Worm (Caenorhabditis elegans) whole organism, L4 larva: ENCODE measurements around the gene srz-9.
"Not testable (repeated sequence)": the region's sequence is repeated elsewhere in the genome, so short reads cannot be mapped to it uniquely, and the experiment has no call there.

Experiments
- ama-1 ChIP-seq: fragments of 150-350 bp; optimal IDR thresholded peaks from 2 replicates; lab custom pipeline; 2014; ENCODE audit warnings: inconsistent platforms, mixed read lengths
- ceh-82 ChIP-seq: sonication (generic microtip); optimal IDR thresholded peaks from 2 replicates; lab custom pipeline; 2017; ENCODE audit warnings: missing biosample characterization, missing genetic modification characterization
- lin-15B ChIP-seq: fragments of 150-350 bp; sonication (generic microtip); optimal IDR thresholded peaks from 3 replicates; lab custom pipeline; 2014; ENCODE audit warnings: missing biosample characterization, missing genetic modification characterization
- lsy-2 ChIP-seq, 2 experiments: fragments of 150-350 bp in 1 of 2; sonication (generic microtip) in 1 of 2; optimal IDR thresholded peaks; 2 replicates each; lab custom pipeline; 2014 to 2017; ENCODE audit warnings: missing biosample characterization in 2 of 2, missing genetic modification characterization in 2 of 2
- mxl-3 ChIP-seq: fragments of 200-800 bp; sonication (Bioruptor generic); optimal IDR thresholded peaks from 2 replicates; lab custom pipeline; 2018; ENCODE audit warnings: mild to moderate bottlenecking, missing genetic modification characterization, missing compliant biosample characterization
- nhr-11 ChIP-seq: fragments of 150-350 bp; optimal IDR thresholded peaks from 2 replicates; lab custom pipeline; 2014; ENCODE audit warnings: missing biosample characterization, missing genetic modification characterization
- nhr-28 ChIP-seq: fragments of 150-350 bp; optimal IDR thresholded peaks from 2 replicates; lab custom pipeline; 2014; ENCODE audit warnings: missing biosample characterization, missing genetic modification characterization
- nhr-48 ChIP-seq: sonication (generic microtip); optimal IDR thresholded peaks from 2 replicates; lab custom pipeline; 2016; ENCODE audit warnings: mild to moderate bottlenecking, missing genetic modification characterization, missing compliant biosample characterization
- nhr-77 ChIP-seq: fragments of 150-350 bp; optimal IDR thresholded peaks from 2 replicates; lab custom pipeline; 2014; ENCODE audit warnings: missing biosample characterization, missing genetic modification characterization
- pha-4 ChIP-seq, 2 experiments: fragments of 150-350 bp in 1 of 2; fragments of 200-800 bp in 1 of 2; sonication (Bioruptor generic) in 1 of 2; IDR thresholded peaks in 1 of 2; optimal IDR thresholded peaks in 1 of 2; 2 replicates each; pipeline versions ENCODE4 v1.3.6 to Lab custom; 2014 to 2022; ENCODE audit warnings: missing genetic modification characterization in 2 of 2, missing genetic modification reagents in 2 of 2, missing biosample characterization in 1 of 2, missing compliant biosample characterization in 1 of 2
- saeg-2 ChIP-seq: fragments of 200-800 bp; sonication (Bioruptor generic); IDR thresholded peaks from 2 replicates; pipeline ENCODE4 v1.3.6; 2022; ENCODE audit warnings: missing genetic modification reagents, missing genetic modification characterization, missing compliant biosample characterization
- snpc-4 ChIP-seq: fragments of 150-350 bp; optimal IDR thresholded peaks from 2 replicates; lab custom pipeline; 2014; ENCODE audit warnings: missing biosample characterization, missing genetic modification characterization
- zip-11 ChIP-seq: fragments of 200-800 bp; sonication (Bioruptor generic); IDR thresholded peaks from 2 replicates; pipeline ENCODE4 v1.3.6; 2022; ENCODE audit warnings: missing genetic modification characterization, missing compliant biosample characterization

DNA sequence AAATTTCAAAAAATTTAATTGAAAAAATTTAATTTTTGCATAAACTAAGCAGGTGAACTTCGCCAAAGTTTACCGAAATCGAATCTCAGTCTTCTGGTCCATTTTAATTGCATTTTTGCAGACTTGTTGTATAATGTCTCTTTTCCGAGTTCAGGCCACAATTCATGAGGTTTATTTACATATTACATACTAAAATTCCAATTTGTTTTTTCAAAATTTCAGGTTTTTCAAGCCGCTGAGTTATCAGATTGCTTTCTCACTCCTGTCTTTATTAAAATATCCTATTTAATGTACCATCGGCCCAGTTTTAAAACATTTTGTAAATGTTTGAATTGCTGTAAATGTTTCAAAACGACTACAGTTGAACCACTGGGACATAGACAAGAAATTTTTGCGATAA, 7.3 kb upstream of the srz-9 start, which contains the start of gene fbxa-208:
- not testable (repeated sequence) for TF ChIP-seq ceh-82 (tag; lab: Kevin White, UChicago); lin-15B; nhr-28 (tag; lab: Kevin White, UChicago); nhr-48 (tag; lab: Kevin White, UChicago); pha-4 (GFP tag; IDR thresholded peaks at IDR 0.05; lab: Robert Waterston, UW); pha-4 (tag; optimal IDR thresholded peaks at IDR 0.05; lab: Kevin White, UChicago); zip-11 (GFP tag; lab: Robert Waterston, UW); mxl-3 (GFP tag; lab: Kevin White, UChicago); lsy-2 (tag; optimal IDR thresholded peaks at IDR 0.05; lab: Kevin White, UChicago); snpc-4 (tag; lab: Kevin White, UChicago); nhr-11 (tag; lab: Kevin White, UChicago); saeg-2 (GFP tag; lab: Robert Waterston, UW); nhr-77 (tag; lab: Kevin White, UChicago); ama-1 (lab: Kevin White, UChicago)
